Fruit fly (Drosophila melanogaster) whole organism, adult: ENCODE results near the gene Osi18.

ENCODE experiments used
- CG11617 ChIP-seq: fragments of 200-800 bp; sonication (Bioruptor generic); optimal IDR thresholded peaks from 2 replicates; lab custom pipeline; 2017; ENCODE audit warnings: mild to moderate bottlenecking, missing biosample characterization, missing genetic modification reagents, missing genetic modification characterization
- CG12768 ChIP-seq: fragments of 200-800 bp; sonication (Bioruptor generic); optimal IDR thresholded peaks from 2 replicates; lab custom pipeline; 2017; ENCODE audit warnings: missing biosample characterization, missing genetic modification characterization, mild to moderate bottlenecking, moderate library complexity, missing genetic modification reagents
- CG14711 ChIP-seq: fragments of 200-800 bp; sonication (Bioruptor generic); optimal IDR thresholded peaks from 2 replicates; lab custom pipeline; 2018; ENCODE audit warnings: missing biosample characterization, mild to moderate bottlenecking, missing genetic modification characterization, moderate library complexity
- CG1620 ChIP-seq: fragments of 200-800 bp; sonication (Bioruptor generic); optimal IDR thresholded peaks from 2 replicates; lab custom pipeline; 2016; ENCODE audit warnings: missing biosample characterization, missing genetic modification characterization
- CG33017 ChIP-seq: fragments of 200-800 bp; sonication (Bioruptor generic); optimal IDR thresholded peaks from 2 replicates; lab custom pipeline; 2018; ENCODE audit warnings: missing biosample characterization, mild to moderate bottlenecking, missing genetic modification characterization, moderate library complexity
- CG5204 ChIP-seq: fragments of 200-800 bp; sonication (Bioruptor generic); optimal IDR thresholded peaks from 2 replicates; lab custom pipeline; 2016; ENCODE audit warnings: missing biosample characterization, missing genetic modification characterization
- CG7045 ChIP-seq: fragments of 200-800 bp; sonication (Bioruptor generic); optimal IDR thresholded peaks from 2 replicates; lab custom pipeline; 2017; ENCODE audit warnings: missing biosample characterization, mild to moderate bottlenecking, missing genetic modification characterization
- CG7101 ChIP-seq: fragments of 200-800 bp; sonication (Bioruptor generic); optimal IDR thresholded peaks from 2 replicates; lab custom pipeline; 2018; ENCODE audit warnings: missing biosample characterization, mild to moderate bottlenecking, missing genetic modification characterization, moderate library complexity
- Clk ChIP-seq: fragments of 200-800 bp; sonication (Bioruptor generic); optimal IDR thresholded peaks from 2 replicates; lab custom pipeline; 2017; ENCODE audit warnings: missing biosample characterization, missing genetic modification characterization
- Crg-1 ChIP-seq: fragments of 200-800 bp; sonication (Bioruptor generic); optimal IDR thresholded peaks from 2 replicates; lab custom pipeline; 2016; ENCODE audit warnings: missing biosample characterization, missing genetic modification characterization
- Hr96 ChIP-seq: fragments of 200-800 bp; sonication (Bioruptor generic); optimal IDR thresholded peaks from 2 replicates; lab custom pipeline; 2016; ENCODE audit warnings: missing biosample characterization, missing genetic modification characterization
- Mnt ChIP-seq: fragments of 200-800 bp; sonication (Bioruptor generic); optimal IDR thresholded peaks from 2 replicates; lab custom pipeline; 2016; ENCODE audit warnings: missing biosample characterization, mild to moderate bottlenecking, missing genetic modification characterization
- bab1 ChIP-seq: fragments of 200-800 bp; sonication (Bioruptor generic); optimal IDR thresholded peaks from 3 replicates; lab custom pipeline; 2019; ENCODE audit warnings: missing biosample characterization, mild to moderate bottlenecking, missing genetic modification characterization, moderate library complexity
- cic ChIP-seq: fragments of 200-800 bp; sonication (Bioruptor generic); optimal IDR thresholded peaks from 2 replicates; lab custom pipeline; 2017; ENCODE audit warnings: missing biosample characterization, mild to moderate bottlenecking, missing genetic modification characterization, moderate library complexity
- cnc ChIP-seq, 2 experiments: fragments of >200 bp; optimal IDR thresholded peaks; 2 replicates each; lab custom pipeline; 2017
- kay ChIP-seq: fragments of 200-800 bp; sonication (Bioruptor generic); peaks from one replicate; lab custom pipeline; 2016; ENCODE audit warnings: missing biosample characterization, missing genetic modification characterization, borderline replicate concordance
- ovo ChIP-seq: fragments of 200-800 bp; sonication (Bioruptor generic); optimal IDR thresholded peaks from 2 replicates; lab custom pipeline; 2016; ENCODE audit warnings: missing biosample characterization, missing genetic modification characterization
- pad ChIP-seq: fragments of 200-800 bp; sonication (Bioruptor generic); optimal IDR thresholded peaks from 3 replicates; lab custom pipeline; 2017; ENCODE audit warnings: missing biosample characterization, missing genetic modification characterization, mild to moderate bottlenecking, moderate library complexity, missing genetic modification reagents
- tj ChIP-seq: fragments of 200-800 bp; sonication (Bioruptor generic); optimal IDR thresholded peaks from 3 replicates; lab custom pipeline; 2017; ENCODE audit warnings: missing biosample characterization, mild to moderate bottlenecking, missing genetic modification characterization, moderate library complexity
- toe ChIP-seq: fragments of 200-800 bp; sonication (Bioruptor generic); optimal IDR thresholded peaks from 2 replicates; lab custom pipeline; 2016; ENCODE audit warnings: missing biosample characterization, missing genetic modification characterization

The Osi18 gene

dm6 chr3R:6329774-6330298 lies at the start of gene Osi18:
Gene Osi18, plus strand, starts transcription at chr3R:6330248.
- TF ChIP-seq Clk (GFP tag; lab: Kevin White, UChicago): no peak
- TF ChIP-seq kay (GFP tag; lab: Kevin White, UChicago): no peak
- no peak for TF ChIP-seq cic (GFP tag; lab: Kevin White, UChicago)
- no peak for TF ChIP-seq Hr96 (GFP tag; lab: Kevin White, UChicago)
- no peak for TF ChIP-seq tj
- TF ChIP-seq CG33017 (tag; lab: Kevin White, UChicago): no peak
- TF ChIP-seq Mnt: no peak
- TF ChIP-seq toe (GFP tag; lab: Kevin White, UChicago): no peak
- no peak for TF ChIP-seq CG12768 (GFP tag; lab: Kevin White, UChicago)
- TF ChIP-seq CG14711 (tag; lab: Kevin White, UChicago): no peak
- TF ChIP-seq CG11617 (GFP tag; lab: Kevin White, UChicago): no peak
- TF ChIP-seq CG1620 (GFP tag; lab: Kevin White, UChicago): no peak
- no peak for TF ChIP-seq pad (GFP tag; lab: Kevin White, UChicago)
- no peak for TF ChIP-seq bab1
- no peak for TF ChIP-seq Crg-1
- TF ChIP-seq CG7045 (GFP tag; lab: Kevin White, UChicago): no peak
- no peak for TF ChIP-seq CG5204 (GFP tag; lab: Kevin White, UChicago)

dm6 chr3R:6285100-6285499 lies 44.9 kb upstream of the Osi18 start, which contains the start of gene CG15597:
Gene CG15597, minus strand, starts transcription at chr3R:6285200.
- TF ChIP-seq CG12768 (GFP tag; lab: Kevin White, UChicago) (no peak), CG33017 (tag; lab: Kevin White, UChicago) (no peak), CG7101 (tag; lab: Kevin White, UChicago) (no peak), toe (GFP tag; lab: Kevin White, UChicago) (no peak)

- TF ChIP-seq CG12768 (GFP tag; lab: Kevin White, UChicago): no peak
- TF ChIP-seq CG33017 (tag; lab: Kevin White, UChicago): no peak
- TF ChIP-seq cic (GFP tag; lab: Kevin White, UChicago): no peak
- TF ChIP-seq tj: no peak
- no peak for TF ChIP-seq CG11617 (GFP tag; lab: Kevin White, UChicago)
- TF ChIP-seq Crg-1: no peak
- TF ChIP-seq Hr96 (GFP tag; lab: Kevin White, UChicago): no peak
- no peak for TF ChIP-seq CG5204 (GFP tag; lab: Kevin White, UChicago)
- TF ChIP-seq CG7045 (GFP tag; lab: Kevin White, UChicago): no peak
- no peak for TF ChIP-seq CG1620 (GFP tag; lab: Kevin White, UChicago)
- no peak for TF ChIP-seq cnc (optimal IDR thresholded peaks at IDR 0.05; lab: Kevin White, UChicago)
- no peak for TF ChIP-seq CG7101 (tag; lab: Kevin White, UChicago)
- no peak for TF ChIP-seq ovo (GFP tag; lab: Kevin White, UChicago)
- TF ChIP-seq pad (GFP tag; lab: Kevin White, UChicago): no peak
- no peak for TF ChIP-seq Clk (GFP tag; lab: Kevin White, UChicago)
- no peak for TF ChIP-seq bab1
- TF ChIP-seq kay (GFP tag; lab: Kevin White, UChicago): no peak
These were observed 42.6 kb upstream of the Osi18 start, which contains the start of gene CG15594 for dm6 chr3R:6287433-6287832. Gene CG15594, plus strand, starts transcription at chr3R:6287733.

- no peak for TF ChIP-seq kay (GFP tag; lab: Kevin White, UChicago)
These were observed 39.8 kb upstream of the Osi18 start for dm6 chr3R:6290289-6290688.

- TF ChIP-seq CG7101 (tag; lab: Kevin White, UChicago): no peak
- no peak for TF ChIP-seq CG7045 (GFP tag; lab: Kevin White, UChicago)
- no peak for TF ChIP-seq kay (GFP tag; lab: Kevin White, UChicago)
- no peak for TF ChIP-seq CG11617 (GFP tag; lab: Kevin White, UChicago)
These were observed 38.6 kb upstream of the Osi18 start, which contains the start of gene Osi13 for dm6 chr3R:6291437-6291836. Gene Osi13, plus strand, starts transcription at chr3R:6291737.

- no peak for TF ChIP-seq CG11617 (GFP tag; lab: Kevin White, UChicago)
These were observed 36.0 kb upstream of the Osi18 start for dm6 chr3R:6294046-6294445.

dm6 chr3R:6297164-6297563 lies 32.9 kb upstream of the Osi18 start:
- no peak for TF ChIP-seq CG11617 (GFP tag; lab: Kevin White, UChicago)
- TF ChIP-seq CG7101 (tag; lab: Kevin White, UChicago): no peak
- no peak for TF ChIP-seq cnc (optimal IDR thresholded peaks at IDR 0.05; lab: Kevin White, UChicago)
- no peak for TF ChIP-seq bab1
- TF ChIP-seq CG5204 (GFP tag; lab: Kevin White, UChicago): no peak
- TF ChIP-seq ovo (GFP tag; lab: Kevin White, UChicago): no peak
- TF ChIP-seq CG14711 (tag; lab: Kevin White, UChicago): no peak
- no peak for TF ChIP-seq Hr96 (GFP tag; lab: Kevin White, UChicago)
- TF ChIP-seq Crg-1: no peak
- TF ChIP-seq CG7045 (GFP tag; lab: Kevin White, UChicago): no peak
- no peak for TF ChIP-seq kay (GFP tag; lab: Kevin White, UChicago)
- TF ChIP-seq Clk (GFP tag; lab: Kevin White, UChicago): no peak
